Fruit fly (Drosophila melanogaster) whole organism, embryonic: ENCODE results near the gene Syx13.

Experiments used
- Asciz ChIP-seq: fragments of 200-800 bp; sonication (Bioruptor generic); optimal IDR thresholded peaks from 2 replicates; lab custom pipeline; 2017; ENCODE audit warnings: missing biosample characterization, mild to moderate bottlenecking, missing genetic modification characterization, missing genetic modification reagents
- Atf3 ChIP-seq: fragments of 200-800 bp; sonication (Bioruptor generic); optimal IDR thresholded peaks from 3 replicates; lab custom pipeline; 2016; ENCODE audit warnings: missing biosample characterization, missing genetic modification characterization
- Atf6 ChIP-seq: fragments of 200-800 bp; sonication (Bioruptor generic); IDR thresholded peaks from 2 replicates; pipeline ENCODE4 v1.3.6; 2022; ENCODE audit warnings: missing biosample characterization, missing genetic modification characterization
- Blimp-1 ChIP-seq: fragments of 200-800 bp; sonication (Bioruptor generic); optimal IDR thresholded peaks from 3 replicates; lab custom pipeline; 2018; ENCODE audit warnings: missing biosample characterization, missing genetic modification characterization, mild to moderate bottlenecking, moderate library complexity, missing genetic modification reagents
- BtbVII ChIP-seq: fragments of 200-800 bp; sonication (Bioruptor generic); optimal IDR thresholded peaks from 3 replicates; lab custom pipeline; 2017; ENCODE audit warnings: missing biosample characterization, mild to moderate bottlenecking, missing genetic modification characterization
- CG10543 ChIP-seq: fragments of 200-800 bp; sonication (Bioruptor generic); optimal IDR thresholded peaks from 3 replicates; lab custom pipeline; 2017; ENCODE audit warnings: missing biosample characterization, mild to moderate bottlenecking, missing genetic modification characterization, moderate library complexity
- CG11456 ChIP-seq: fragments of 200-800 bp; sonication (Bioruptor generic); IDR thresholded peaks from 3 replicates; pipeline ENCODE4 v1.3.6; 2022; ENCODE audit warnings: missing biosample characterization, missing genetic modification characterization
- CG12071 ChIP-seq: fragments of 200-800 bp; sonication (Bioruptor generic); optimal IDR thresholded peaks from 3 replicates; lab custom pipeline; 2018; ENCODE audit warnings: missing biosample characterization, mild to moderate bottlenecking, missing genetic modification characterization
- CG13894 ChIP-seq: fragments of 200-800 bp; sonication (Bioruptor generic); optimal IDR thresholded peaks from 3 replicates; lab custom pipeline; 2018; ENCODE audit warnings: missing biosample characterization, mild to moderate bottlenecking, missing genetic modification characterization, moderate library complexity
- CG14710 ChIP-seq: fragments of 200-800 bp; sonication (Bioruptor generic); optimal IDR thresholded peaks from 3 replicates; lab custom pipeline; 2019; ENCODE audit warnings: missing biosample characterization, mild to moderate bottlenecking, missing genetic modification characterization, moderate library complexity
- CG1603 ChIP-seq: fragments of 200-800 bp; sonication (Bioruptor generic); optimal IDR thresholded peaks from 2 replicates; lab custom pipeline; 2019; ENCODE audit warnings: missing biosample characterization, mild to moderate bottlenecking, missing genetic modification characterization, moderate library complexity
- CG17361 ChIP-seq: fragments of 200-800 bp; sonication (Bioruptor generic); IDR thresholded peaks from 3 replicates; pipeline ENCODE4 v1.3.6; 2022; ENCODE audit warnings: missing biosample characterization, missing genetic modification characterization
- CG18476 ChIP-seq: fragments of 200-800 bp; sonication (Bioruptor generic); optimal IDR thresholded peaks from 2 replicates; lab custom pipeline; 2016; ENCODE audit warnings: missing biosample characterization, mild to moderate bottlenecking, missing genetic modification characterization
- CG3726 ChIP-seq: fragments of 200-800 bp; sonication (Bioruptor generic); IDR thresholded peaks from 3 replicates; pipeline ENCODE4, ENCODE4 v1.3.6; 2022; ENCODE audit warnings: missing biosample characterization, missing genetic modification characterization
- CG43689 ChIP-seq: fragments of 200-800 bp; sonication (Bioruptor generic); IDR thresholded peaks from 2 replicates; pipeline ENCODE4 v1.3.6; 2022; ENCODE audit warnings: missing biosample characterization, missing genetic modification characterization
- CG5245 ChIP-seq: fragments of 200-800 bp; sonication (Bioruptor generic); optimal IDR thresholded peaks from 3 replicates; lab custom pipeline; 2016; ENCODE audit warnings: missing biosample characterization, missing genetic modification characterization
- CG5953 ChIP-seq: fragments of 200-800 bp; sonication (Bioruptor generic); IDR thresholded peaks from 2 replicates; pipeline ENCODE4 v1.3.6; 2022; ENCODE audit warnings: missing biosample characterization, missing genetic modification characterization
- CG7372 ChIP-seq: fragments of 200-800 bp; sonication (Bioruptor generic); IDR thresholded peaks from 2 replicates; pipeline ENCODE4 v1.3.6; 2022; ENCODE audit warnings: missing biosample characterization, missing genetic modification characterization
- CG9437 ChIP-seq: fragments of 200-800 bp; sonication (Bioruptor generic); optimal IDR thresholded peaks from 2 replicates; lab custom pipeline; 2018; ENCODE audit warnings: missing biosample characterization, mild to moderate bottlenecking, missing genetic modification characterization
- CG9609 ChIP-seq: fragments of 200-800 bp; sonication (Bioruptor generic); optimal IDR thresholded peaks from 3 replicates; lab custom pipeline; 2016; ENCODE audit warnings: missing biosample characterization, missing genetic modification characterization
- D ChIP-seq, 2 experiments: fragments of 200-800 bp in 1 of 2; fragments of >200 bp in 1 of 2; sonication (Bioruptor generic) in 1 of 2; optimal IDR thresholded peaks; 2 replicates in 1 of 2; 3 replicates in 1 of 2; lab custom pipeline; 2017; ENCODE audit warnings: mild to moderate bottlenecking in 1 of 2, missing biosample characterization in 1 of 2, missing genetic modification characterization in 1 of 2, missing genetic modification reagents in 1 of 2
- Dbx ChIP-seq: fragments of 200-800 bp; sonication (Bioruptor generic); IDR thresholded peaks from 3 replicates; pipeline ENCODE4 v1.3.6; 2022; ENCODE audit warnings: missing biosample characterization, missing genetic modification characterization
- Elba2 ChIP-seq: fragments of 200-800 bp; sonication (Bioruptor generic); optimal IDR thresholded peaks from 3 replicates; lab custom pipeline; 2016; ENCODE audit warnings: missing biosample characterization, missing genetic modification characterization
- H15 ChIP-seq: fragments of 200-800 bp; sonication (Bioruptor generic); IDR thresholded peaks from 3 replicates; pipeline ENCODE4 v1.3.6; 2022; ENCODE audit warnings: missing biosample characterization, missing genetic modification characterization
- HLHmδ ChIP-seq: fragments of 200-800 bp; sonication (Bioruptor generic); optimal IDR thresholded peaks from 2 replicates; lab custom pipeline; 2018; ENCODE audit warnings: missing biosample characterization, mild to moderate bottlenecking, missing genetic modification characterization, moderate library complexity
- Hr78 ChIP-seq, 2 experiments: fragments of 200-800 bp in 1 of 2; fragments of >200 bp in 1 of 2; sonication (Bioruptor generic) in 1 of 2; optimal IDR thresholded peaks; 2 replicates each; lab custom pipeline; 2017 to 2019; ENCODE audit warnings: missing biosample characterization in 2 of 2, missing genetic modification characterization in 2 of 2, mild to moderate bottlenecking in 1 of 2, moderate library complexity in 1 of 2
- Oaz ChIP-seq: fragments of 200-800 bp; sonication (Bioruptor generic); IDR thresholded peaks from 2 replicates; pipeline ENCODE4 v1.3.6; 2022; ENCODE audit warnings: missing biosample characterization, missing genetic modification characterization
- Oli ChIP-seq: fragments of 200-800 bp; sonication (Bioruptor generic); optimal IDR thresholded peaks from 2 replicates; lab custom pipeline; 2018; ENCODE audit warnings: missing biosample characterization, mild to moderate bottlenecking, missing genetic modification characterization, moderate library complexity
- aop ChIP-seq: fragments of 200-800 bp; sonication (Bioruptor generic); IDR thresholded peaks from 2 replicates; pipeline ENCODE4 v1.3.6; 2022; ENCODE audit warnings: missing biosample characterization, missing genetic modification characterization
- ase ChIP-seq: fragments of 200-800 bp; sonication (Bioruptor generic); IDR thresholded peaks from 3 replicates; pipeline ENCODE4 v1.3.6; 2022; ENCODE audit warnings: missing biosample characterization, missing genetic modification characterization
- bbx ChIP-seq: fragments of 200-800 bp; sonication (Bioruptor generic); IDR thresholded peaks from 2 replicates; pipeline ENCODE4 v1.3.6; 2022; ENCODE audit warnings: missing biosample characterization, missing genetic modification characterization; ENCODE audit not compliant: partially characterized antibody
- croc ChIP-seq: fragments of 200-800 bp; sonication (Bioruptor generic); conservative IDR thresholded peaks from 3 replicates; pipeline ENCODE4 v1.3.6; 2022; ENCODE audit warnings: missing biosample characterization, missing genetic modification characterization
- crp ChIP-seq, 2 experiments: fragments of 200-800 bp; sonication (Bioruptor generic); optimal IDR thresholded peaks; 2 replicates in 1 of 2; 3 replicates in 1 of 2; lab custom pipeline; 2017; ENCODE audit warnings: missing biosample characterization in 2 of 2, missing genetic modification characterization in 2 of 2, mild to moderate bottlenecking in 1 of 2, moderate library complexity in 1 of 2
- fru ChIP-seq: fragments of >200 bp; optimal IDR thresholded peaks from 2 replicates; lab custom pipeline; 2017
- gsb-n ChIP-seq: fragments of 200-800 bp; sonication (Bioruptor generic); optimal IDR thresholded peaks from 3 replicates; lab custom pipeline; 2018; ENCODE audit warnings: missing biosample characterization, mild to moderate bottlenecking, missing genetic modification characterization
- hkb ChIP-seq, 2 experiments: fragments of 200-800 bp in 1 of 2; fragments of >200 bp in 1 of 2; sonication (Bioruptor generic) in 1 of 2; IDR thresholded peaks in 1 of 2; optimal IDR thresholded peaks in 1 of 2; 2 replicates each; pipeline versions ENCODE4 v1.3.6 to Lab custom; 2017 to 2022; ENCODE audit warnings: missing biosample characterization in 1 of 2, missing genetic modification characterization in 1 of 2
- lilli ChIP-seq: fragments of 200-800 bp; sonication (Bioruptor generic); optimal IDR thresholded peaks from 3 replicates; lab custom pipeline; 2016; ENCODE audit warnings: missing biosample characterization, missing genetic modification characterization
- odd ChIP-seq: fragments of 200-800 bp; sonication (Bioruptor generic); optimal IDR thresholded peaks from 2 replicates; lab custom pipeline; 2017; ENCODE audit warnings: missing biosample characterization, mild to moderate bottlenecking, missing genetic modification characterization
- pros ChIP-seq: fragments of 200-800 bp; sonication (Bioruptor generic); optimal IDR thresholded peaks from 3 replicates; lab custom pipeline; 2019; ENCODE audit warnings: missing biosample characterization, mild to moderate bottlenecking, missing genetic modification characterization, moderate library complexity
- pum ChIP-seq: fragments of 200-800 bp; sonication (Bioruptor generic); optimal IDR thresholded peaks from 2 replicates; lab custom pipeline; 2016; ENCODE audit warnings: missing biosample characterization, missing genetic modification characterization
- repo ChIP-seq: fragments of 200-800 bp; sonication (Bioruptor generic); optimal IDR thresholded peaks from 2 replicates; lab custom pipeline; 2016; ENCODE audit warnings: missing biosample characterization, missing genetic modification characterization
- row ChIP-seq: fragments of 200-800 bp; sonication (Bioruptor generic); IDR thresholded peaks from 3 replicates; pipeline ENCODE4 v1.3.6; 2022; ENCODE audit warnings: missing biosample characterization, missing genetic modification characterization
- schlank ChIP-seq: fragments of 200-800 bp; sonication (Bioruptor generic); optimal IDR thresholded peaks from 2 replicates; lab custom pipeline; 2018; ENCODE audit warnings: missing biosample characterization, mild to moderate bottlenecking, missing genetic modification characterization
- tna ChIP-seq: fragments of 200-800 bp; sonication (Bioruptor generic); IDR thresholded peaks from 2 replicates; pipeline ENCODE4 v1.3.6; 2022; ENCODE audit warnings: missing biosample characterization, missing genetic modification characterization; ENCODE audit not compliant: partially characterized antibody
- trh ChIP-seq: fragments of 200-800 bp; sonication (Bioruptor generic); optimal IDR thresholded peaks from 2 replicates; lab custom pipeline; 2016; ENCODE audit warnings: missing biosample characterization, missing genetic modification characterization
- tx ChIP-seq: fragments of 200-800 bp; sonication (Bioruptor generic); optimal IDR thresholded peaks from 2 replicates; lab custom pipeline; 2016; ENCODE audit warnings: missing biosample characterization, missing genetic modification characterization
- zen ChIP-seq: fragments of 200-800 bp; sonication (Bioruptor generic); optimal IDR thresholded peaks from 3 replicates; lab custom pipeline; 2018; ENCODE audit warnings: missing biosample characterization, mild to moderate bottlenecking, missing genetic modification characterization, moderate library complexity

Syx13 gene

DNA sequence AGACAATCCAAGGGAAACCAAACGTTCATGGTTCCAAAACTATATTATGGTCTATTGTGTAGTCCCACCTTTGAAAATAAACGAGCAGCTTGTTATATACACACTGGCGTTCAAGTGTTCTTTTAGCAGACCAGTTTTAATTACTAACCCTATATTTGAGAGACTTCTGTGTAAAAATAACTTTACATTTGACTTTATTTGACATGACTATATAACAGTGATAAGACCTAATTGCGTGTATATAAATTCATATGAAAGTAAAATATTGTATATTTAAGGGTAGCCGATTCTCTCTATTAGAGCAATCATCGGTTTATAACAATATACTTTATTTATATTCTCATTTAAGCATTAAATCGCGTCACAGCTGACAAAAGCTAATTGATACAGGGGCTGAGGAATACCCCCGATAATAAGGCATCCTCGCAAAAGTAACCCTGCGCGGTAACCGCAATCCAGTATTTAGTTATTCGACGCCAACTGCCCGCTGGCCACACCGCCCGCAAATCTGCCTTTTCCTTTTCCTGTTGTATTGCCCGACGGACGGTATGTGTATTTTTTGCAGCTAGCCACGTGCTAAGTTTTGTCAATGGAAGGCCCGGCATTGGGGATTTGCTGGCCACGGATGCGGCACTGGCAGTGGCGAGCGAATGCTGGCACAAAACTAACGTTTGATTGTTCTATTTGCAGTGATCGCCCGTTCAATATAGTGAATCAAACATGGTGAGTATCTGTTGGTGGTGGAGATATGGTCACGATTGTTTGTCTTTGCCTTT is 2.8 kb upstream of the Syx13 start, which contains the start of gene RpS4 (continued):
- TF ChIP-seq schlank (tag; lab: Kevin White, UChicago) = peak; percentile 95
- TF ChIP-seq row = peak; percentile 92
- TF ChIP-seq CG18476 (GFP tag; lab: Kevin White, UChicago) = peak; percentile 53
- peak; percentile 77 for TF ChIP-seq CG9609 (GFP tag; lab: Kevin White, UChicago)
- TF ChIP-seq D (optimal IDR thresholded peaks at IDR 0.05; lab: Kevin White, UChicago) = no peak
- TF ChIP-seq D (GFP tag; optimal IDR thresholded peaks at IDR 0.05; lab: Kevin White, UChicago) = peak; percentile 78
- peak; percentile 72 for TF ChIP-seq CG14710
- peak; percentile 97 for TF ChIP-seq CG10543
- peak; percentile 93 for TF ChIP-seq Asciz (GFP tag; lab: Kevin White, UChicago)
- TF ChIP-seq bbx (GFP tag; lab: Robert Waterston, UW) = peak; percentile 48; the same call in 1 of the 2 replicates
- peak; percentile 98 for TF ChIP-seq CG12071
- TF ChIP-seq CG11456 (GFP tag; lab: Robert Waterston, UW) = peak; percentile 95
- TF ChIP-seq odd = peak; percentile 98
- TF ChIP-seq CG1603 = peak; percentile 95
- peak; percentile 91 for TF ChIP-seq Dbx
- peak; percentile 74 for TF ChIP-seq lilli
- TF ChIP-seq Blimp-1 (GFP tag; lab: Kevin White, UChicago) = peak; percentile 50
- peak; percentile 82 for TF ChIP-seq CG3726 (GFP tag; lab: Robert Waterston, UW)
- peak; percentile 68 for TF ChIP-seq trh (GFP tag; lab: Kevin White, UChicago)
- TF ChIP-seq Oaz (GFP tag; lab: Robert Waterston, UW) = peak; percentile 66
- TF ChIP-seq CG9437 (GFP tag; lab: Kevin White, UChicago) = peak; percentile 75
- peak; percentile 38 for TF ChIP-seq Elba2
- peak; percentile 83 for TF ChIP-seq CG5953 (GFP tag; lab: Robert Waterston, UW)
- peak; percentile 86 for TF ChIP-seq CG5245
- peak; percentile 68 for TF ChIP-seq pum (GFP tag; lab: Kevin White, UChicago)
- TF ChIP-seq croc (GFP tag; lab: Robert Waterston, UW) = peak; percentile 56
- TF ChIP-seq hkb (optimal IDR thresholded peaks at IDR 0.05; lab: Kevin White, UChicago) = no peak
- peak; percentile 86 for TF ChIP-seq hkb (GFP tag; IDR thresholded peaks at IDR 0.05; lab: Robert Waterston, UW)
- peak; percentile 88 for TF ChIP-seq CG13894 (tag; lab: Kevin White, UChicago)
- peak; percentile 95 for TF ChIP-seq BtbVII (GFP tag; lab: Kevin White, UChicago)
- peak; percentile 75 for TF ChIP-seq Atf3 (GFP tag; lab: Kevin White, UChicago)
- TF ChIP-seq Oli (tag; lab: Kevin White, UChicago) = peak; percentile 64
- peak; percentile 36 for TF ChIP-seq tx
- TF ChIP-seq Atf6 = peak; percentile 81
- TF ChIP-seq CG43689 (GFP tag; lab: Robert Waterston, UW) = peak; percentile 72; the same call in 1 of the 2 replicates
- peak; percentile 100 for TF ChIP-seq HLHmδ
- peak; percentile 73 for TF ChIP-seq CG7372
- TF ChIP-seq crp (GFP tag; optimal IDR thresholded peaks at IDR 0.05; lab: Kevin White, UChicago) = peak in 1 of 2 experiments; percentile 62
- TF ChIP-seq tna (GFP tag; lab: Robert Waterston, UW) = peak; percentile 16; the same call in 1 of the 2 replicates
- TF ChIP-seq ase (GFP tag; lab: Robert Waterston, UW) = peak; percentile 83
- peak; percentile 89 for TF ChIP-seq CG17361 (GFP tag; lab: Robert Waterston, UW)
- TF ChIP-seq pros = peak; percentile 64
- TF ChIP-seq repo (GFP tag; lab: Kevin White, UChicago) = peak; percentile 81
- TF ChIP-seq gsb-n (tag; lab: Kevin White, UChicago) = peak; percentile 84
- TF ChIP-seq zen (tag; lab: Kevin White, UChicago) = peak; percentile 80
- TF ChIP-seq H15 = peak; percentile 81
- no peak for TF ChIP-seq fru (lab: Kevin White, UChicago)
- TF ChIP-seq aop (GFP tag; lab: Robert Waterston, UW) = no peak
- peak in 1 of 2 experiments; percentile 28 for TF ChIP-seq Hr78 (GFP tag; optimal IDR thresholded peaks at IDR 0.05; lab: Kevin White, UChicago)
